Fruit fly (Drosophila melanogaster): ENCODE data around the gene CG6845.
A peak's percentile ranks its signal among the peaks of the same experiment; 100 is the strongest.

The CG6845 gene

DNA sequence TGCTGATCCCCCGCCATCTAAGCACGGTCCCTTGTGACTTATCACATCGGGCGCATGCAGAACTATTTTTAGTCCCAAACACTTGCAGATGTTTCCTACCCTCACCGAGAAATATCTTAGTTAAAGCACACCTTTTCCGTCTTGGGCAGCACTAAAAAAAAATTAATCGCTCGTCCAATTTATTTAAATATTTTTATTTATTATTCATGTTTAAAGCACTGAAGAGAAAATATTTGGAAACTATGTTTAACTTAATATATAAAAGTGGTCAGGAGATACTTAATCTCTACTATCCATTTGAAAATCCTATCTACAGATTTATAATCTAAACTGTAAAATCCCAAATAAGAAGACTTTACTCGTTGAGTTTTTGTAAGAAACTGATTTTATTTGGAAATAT lies 36.3 kb upstream of the CG6845 start (continued):
- TF ChIP-seq CG9609 (GFP tag; optimal IDR thresholded peaks at IDR 0.05) (no peak), CG17802 (tag; optimal IDR thresholded peaks at IDR 0.05) (no peak), CG6683 (GFP tag; optimal IDR thresholded peaks at IDR 0.05) (no peak), Atf3 (GFP tag; optimal IDR thresholded peaks at IDR 0.05) (no peak), Med (GFP tag) (no peak), CG11723 (GFP tag; optimal IDR thresholded peaks at IDR 0.05) (no peak), gem (tag; optimal IDR thresholded peaks at IDR 0.05) (peak; percentile 83), pzg (GFP tag; optimal IDR thresholded peaks at IDR 0.05) (no peak), CG2129 (GFP tag; IDR thresholded peaks at IDR 0.05; ENCODE audit: partially characterized antibody) (no peak), dmrt99B (tag; optimal IDR thresholded peaks at IDR 0.05) (no peak), dysf (GFP tag; IDR thresholded peaks at IDR 0.05) (peak; percentile 10; the same call in 1 of the 3 replicates), crol (GFP tag; IDR thresholded peaks at IDR 0.05) (no peak), Optix (GFP tag; IDR thresholded peaks at IDR 0.05) (no peak), Side (GFP tag; optimal IDR thresholded peaks at IDR 0.05) (no peak), CG7839 (tag; optimal IDR thresholded peaks at IDR 0.05) (peak; percentile 66), yki (optimal IDR thresholded peaks at IDR 0.05) (no peak), CG2202 (tag; optimal IDR thresholded peaks at IDR 0.05) (peak; percentile 43), CG43689 (GFP tag; IDR thresholded peaks at IDR 0.05) (no peak), CoRest (tag; optimal IDR thresholded peaks at IDR 0.05) (peak; percentile 66), CG30431 (GFP tag; optimal IDR thresholded peaks at IDR 0.05) (no peak), CrebB (tag; optimal IDR thresholded peaks at IDR 0.05) (no peak), sens-2 (GFP tag; IDR thresholded peaks at IDR 0.05) (no peak), zf30C (GFP tag; optimal IDR thresholded peaks at IDR 0.05) (peak; percentile 7), tna (GFP tag; IDR thresholded peaks at IDR 0.05; ENCODE audit: partially characterized antibody) (no peak), tio (GFP tag; optimal IDR thresholded peaks at IDR 0.05) (no peak), Oli (tag; optimal IDR thresholded peaks at IDR 0.05) (peak; percentile 33), CG10462 (GFP tag; optimal IDR thresholded peaks at IDR 0.05) (no peak), lov (optimal IDR thresholded peaks at IDR 0.05) (no peak), lov (GFP tag; IDR thresholded peaks at IDR 0.05) (no peak), lilli (GFP tag; optimal IDR thresholded peaks at IDR 0.05) (no peak), ems (GFP tag; optimal IDR thresholded peaks at IDR 0.05) (no peak), chn (GFP tag; optimal IDR thresholded peaks at IDR 0.05) (no peak), grau (tag; optimal IDR thresholded peaks at IDR 0.05) (peak; percentile 49), Rx (GFP tag; IDR thresholded peaks at IDR 0.05) (no peak), CG1602 (GFP tag; optimal IDR thresholded peaks at IDR 0.05) (peak; percentile 3), row (GFP tag; IDR thresholded peaks at IDR 0.05) (peak; percentile 60), CG8388 (GFP tag; optimal IDR thresholded peaks at IDR 0.05) (peak; percentile 59), CG8089 (GFP tag; optimal IDR thresholded peaks at IDR 0.05) (no peak), CG18599 (GFP tag; optimal IDR thresholded peaks at IDR 0.05) (no peak), nmo (GFP tag; optimal IDR thresholded peaks at IDR 0.05) (peak; percentile 66), Pdp1 (GFP tag; optimal IDR thresholded peaks at IDR 0.05) (no peak), unc-4 (GFP tag; IDR thresholded peaks at IDR 0.05; ENCODE audit: partially characterized antibody) (no peak), B-H1 (GFP tag; IDR thresholded peaks at IDR 0.05) (no peak), ATbp (GFP tag; optimal IDR thresholded peaks at IDR 0.05) (peak; percentile 10), zen (tag; optimal IDR thresholded peaks at IDR 0.05) (no peak), CG31224 (GFP tag; IDR thresholded peaks at IDR 0.05) (no peak), oc (tag; optimal IDR thresholded peaks at IDR 0.05) (no peak), Hey (tag; optimal IDR thresholded peaks at IDR 0.05) (no peak), dm (GFP tag; optimal IDR thresholded peaks at IDR 0.05) (no peak), gfzf (GFP tag; optimal IDR thresholded peaks at IDR 0.05) (no peak), CG15479 (GFP tag; optimal IDR thresholded peaks at IDR 0.05) (no peak), hth (optimal IDR thresholded peaks at IDR 0.05) (no peak)

Measured in whole organism, embryonic.